Worm (Caenorhabditis elegans) whole organism, young adult: ENCODE measurements around the gene Y25C1A.8.

ENCODE experiments used
- B0035.1 ChIP-seq: sonication (generic microtip); optimal IDR thresholded peaks from 2 replicates; lab custom pipeline; 2016; ENCODE audit warnings: missing genetic modification characterization, mild to moderate bottlenecking, missing compliant biosample characterization, missing genotype, missing genetic modification reagents
- F39B2.1 ChIP-seq: fragments of 200-800 bp; sonication (Bioruptor generic); IDR thresholded peaks from 2 replicates; pipeline ENCODE4 v1.3.6; 2022; ENCODE audit warnings: missing genetic modification reagents, missing genetic modification characterization, missing compliant biosample characterization
- T26A5.8 ChIP-seq: sonication (generic microtip); optimal IDR thresholded peaks from 2 replicates; lab custom pipeline; 2016; ENCODE audit warnings: missing genetic modification characterization, missing compliant biosample characterization
- Y67H2A.10 ChIP-seq: fragments of 200-800 bp; sonication (Bioruptor generic); conservative IDR thresholded peaks from 2 replicates; pipeline ENCODE4 v1.3.6; 2022; ENCODE audit warnings: missing genetic modification reagents, missing genetic modification characterization, missing compliant biosample characterization
- Y79H2A.3 ChIP-seq: fragments of 200-800 bp; sonication (Bioruptor generic); conservative IDR thresholded peaks from 2 replicates; pipeline ENCODE4 v1.3.6; 2022; ENCODE audit warnings: missing genetic modification reagents, missing genetic modification characterization, missing compliant biosample characterization
- Y95B8A.8 ChIP-seq: fragments of 200-800 bp; sonication (Bioruptor generic); IDR thresholded peaks from 2 replicates; pipeline ENCODE4 v1.3.6; 2022; ENCODE audit warnings: missing genetic modification reagents, missing genetic modification characterization, missing compliant biosample characterization
- ZK185.1 ChIP-seq: sonication (generic microtip); optimal IDR thresholded peaks from 2 replicates; lab custom pipeline; 2016; ENCODE audit warnings: mild to moderate bottlenecking, missing genetic modification characterization, missing compliant biosample characterization; ENCODE audit not compliant: poor library complexity, severe bottlenecking
- akir-1 ChIP-seq: fragments of 200-800 bp; sonication (Bioruptor generic); optimal IDR thresholded peaks from 2 replicates; lab custom pipeline; 2018; ENCODE audit warnings: mild to moderate bottlenecking, missing genetic modification characterization, moderate library complexity, missing compliant biosample characterization
- ama-1 ChIP-seq, 3 experiments: fragments of 150-350 bp in 1 of 3; sonication (generic microtip) in 2 of 3; optimal IDR thresholded peaks; 2 replicates each; lab custom pipeline; 2014 to 2018; ENCODE audit warnings: missing biosample characterization in 2 of 3, missing genetic modification characterization in 2 of 3, missing genetic modification reagents in 2 of 3
- atf-7 ChIP-seq: sonication (generic microtip); optimal IDR thresholded peaks from 2 replicates; lab custom pipeline; 2017; ENCODE audit warnings: mild to moderate bottlenecking, missing genetic modification characterization, missing compliant biosample characterization
- attf-5 ChIP-seq: fragments of 200-800 bp; sonication (Bioruptor generic); optimal IDR thresholded peaks from 2 replicates; lab custom pipeline; 2018; ENCODE audit warnings: mild to moderate bottlenecking, missing genetic modification characterization, missing compliant biosample characterization
- attf-6 ChIP-seq: fragments of 200-800 bp; sonication (Bioruptor generic); IDR thresholded peaks from 2 replicates; pipeline ENCODE4 v1.3.6; 2022; ENCODE audit warnings: missing genetic modification reagents, missing genetic modification characterization, missing compliant biosample characterization
- cebp-2 ChIP-seq: fragments of 200-800 bp; sonication (Bioruptor generic); IDR thresholded peaks from 2 replicates; pipeline ENCODE4 v1.3.6; 2022; ENCODE audit warnings: missing genetic modification characterization, missing compliant biosample characterization
- ceh-100 ChIP-seq: fragments of 200-800 bp; sonication (Bioruptor generic); IDR thresholded peaks from 2 replicates; pipeline ENCODE4 v1.3.6; 2022; ENCODE audit warnings: missing genetic modification reagents, missing genetic modification characterization, missing compliant biosample characterization
- ceh-91 ChIP-seq: fragments of 200-800 bp; sonication (Bioruptor generic); IDR thresholded peaks from 2 replicates; pipeline ENCODE4 v1.3.6; 2022; ENCODE audit warnings: missing genetic modification reagents, missing genetic modification characterization, missing compliant biosample characterization
- chd-7 ChIP-seq: sonication (generic microtip); optimal IDR thresholded peaks from 2 replicates; lab custom pipeline; 2016; ENCODE audit warnings: mild to moderate bottlenecking, missing genetic modification characterization, moderate library complexity, missing compliant biosample characterization
- dox-1 ChIP-seq: fragments of 200-800 bp; sonication (Bioruptor generic); IDR thresholded peaks from 2 replicates; pipeline ENCODE4 v1.3.6; 2022; ENCODE audit warnings: missing genetic modification reagents, missing genetic modification characterization, missing compliant biosample characterization
- dpl-1 ChIP-seq: fragments of 150-350 bp; optimal IDR thresholded peaks from 2 replicates; lab custom pipeline; 2014; ENCODE audit warnings: missing biosample characterization, missing genetic modification reagents, missing genetic modification characterization
- egrh-3 ChIP-seq: fragments of 200-800 bp; sonication (Bioruptor generic); IDR thresholded peaks from 2 replicates; pipeline ENCODE4 v1.3.6; 2022; ENCODE audit warnings: missing genetic modification reagents, missing genetic modification characterization, missing compliant biosample characterization
- fkh-3 ChIP-seq: sonication (generic microtip); optimal IDR thresholded peaks from 2 replicates; lab custom pipeline; 2016; ENCODE audit warnings: mild to moderate bottlenecking, missing genetic modification characterization, missing compliant biosample characterization
- him-1 ChIP-seq: sonication (generic microtip); optimal IDR thresholded peaks from 2 replicates; lab custom pipeline; 2016; ENCODE audit warnings: missing genotype, missing genetic modification reagents, missing genetic modification characterization, missing compliant biosample characterization
- hsf-1 ChIP-seq: fragments of 200-800 bp; sonication (Bioruptor generic); IDR thresholded peaks from 2 replicates; pipeline ENCODE4 v1.3.6; 2022; ENCODE audit warnings: missing genetic modification reagents, missing genetic modification characterization, missing compliant biosample characterization
- let-526 ChIP-seq: fragments of 200-800 bp; sonication (Bioruptor generic); IDR thresholded peaks from 2 replicates; pipeline ENCODE4 v1.3.6; 2022; ENCODE audit warnings: missing genetic modification reagents, missing genetic modification characterization, missing compliant biosample characterization
- lin-40 ChIP-seq: sonication (generic microtip); optimal IDR thresholded peaks from 2 replicates; lab custom pipeline; 2016; ENCODE audit warnings: missing genetic modification characterization, mild to moderate bottlenecking, missing compliant biosample characterization, missing genotype, missing genetic modification reagents
- lin-54 ChIP-seq: fragments of 200-800 bp; sonication (Bioruptor generic); optimal IDR thresholded peaks from 2 replicates; lab custom pipeline; 2018; ENCODE audit warnings: mild to moderate bottlenecking, missing genetic modification characterization, missing compliant biosample characterization
- nhr-120 ChIP-seq: fragments of 200-800 bp; sonication (Bioruptor generic); IDR thresholded peaks from 2 replicates; pipeline ENCODE4 v1.3.6; 2022; ENCODE audit warnings: missing genetic modification characterization, missing compliant biosample characterization
- nhr-27 ChIP-seq: fragments of 200-800 bp; sonication (Bioruptor generic); optimal IDR thresholded peaks from 2 replicates; lab custom pipeline; 2018; ENCODE audit warnings: mild to moderate bottlenecking, missing genetic modification characterization, moderate library complexity, missing compliant biosample characterization
- nhr-80 ChIP-seq: sonication (generic microtip); optimal IDR thresholded peaks from 2 replicates; lab custom pipeline; 2016; ENCODE audit warnings: missing genetic modification characterization, missing compliant biosample characterization
- pha-4 ChIP-seq: fragments of 150-350 bp; sonication (generic microtip); optimal IDR thresholded peaks from 2 replicates; lab custom pipeline; 2014; ENCODE audit warnings: missing biosample characterization, missing genetic modification reagents, missing genetic modification characterization
- rec-8 ChIP-seq, 2 experiments: sonication (generic microtip); optimal IDR thresholded peaks; 2 replicates each; lab custom pipeline; 2016; ENCODE audit warnings: mild to moderate bottlenecking in 2 of 2, missing genetic modification characterization in 2 of 2, missing genetic modification reagents in 2 of 2, missing genotype in 2 of 2, missing biosample characterization in 1 of 2, missing compliant biosample characterization in 1 of 2, moderate library complexity in 1 of 2
- repo-1 ChIP-seq: sonication (generic microtip); optimal IDR thresholded peaks from 2 replicates; lab custom pipeline; 2017; ENCODE audit warnings: mild to moderate bottlenecking, missing genetic modification characterization, missing compliant biosample characterization
- snpc-1.1 ChIP-seq: sonication (generic microtip); optimal IDR thresholded peaks from 2 replicates; lab custom pipeline; 2017; ENCODE audit warnings: missing genetic modification characterization, mild to moderate bottlenecking, missing compliant biosample characterization, antibody characterized with exemption, moderate library complexity, missing genotype, missing genetic modification reagents; ENCODE audit not compliant: insufficient read depth
- snpc-4 ChIP-seq, 5 experiments: fragments of 150-350 bp in 1 of 5; sonication (generic microtip) in 4 of 5; optimal IDR thresholded peaks; 2 replicates each; lab custom pipeline; 2014 to 2018; ENCODE audit warnings: missing genetic modification characterization in 5 of 5, missing biosample characterization in 3 of 5, antibody characterized with exemption in 2 of 5, mild to moderate bottlenecking in 2 of 5, missing compliant biosample characterization in 2 of 5, missing genotype in 2 of 5, moderate library complexity in 2 of 5, missing genetic modification reagents in 1 of 5
- tbx-9 ChIP-seq: sonication (generic microtip); optimal IDR thresholded peaks from 2 replicates; lab custom pipeline; 2016; ENCODE audit warnings: borderline replicate concordance, missing genetic modification characterization, inconsistent platforms, missing compliant biosample characterization
- unc-130 ChIP-seq: sonication (generic microtip); optimal IDR thresholded peaks from 2 replicates; lab custom pipeline; 2016; ENCODE audit warnings: missing genetic modification reagents, missing genetic modification characterization, missing compliant biosample characterization
- zfh-2 ChIP-seq: fragments of 200-800 bp; sonication (Bioruptor generic); conservative IDR thresholded peaks from 2 replicates; pipeline ENCODE4 v1.3.6; 2022; ENCODE audit warnings: missing genetic modification reagents, missing genetic modification characterization, missing compliant biosample characterization
- ztf-25 ChIP-seq: fragments of 200-800 bp; sonication (Bioruptor generic); IDR thresholded peaks from 2 replicates; pipeline ENCODE4 v1.3.6; 2022; ENCODE audit warnings: missing genetic modification reagents, missing genetic modification characterization, missing compliant biosample characterization
- ztf-26 ChIP-seq: sonication (generic microtip); optimal IDR thresholded peaks from 2 replicates; lab custom pipeline; 2017; ENCODE audit warnings: missing genetic modification characterization, missing compliant biosample characterization
- ztf-3 ChIP-seq: fragments of 200-800 bp; sonication (Bioruptor generic); optimal IDR thresholded peaks from 2 replicates; lab custom pipeline; 2018; ENCODE audit warnings: mild to moderate bottlenecking, missing genetic modification characterization, missing compliant biosample characterization

Y25C1A.8 gene

ce11 chrII:3109533-3109932 is 32.8 kb upstream of the Y25C1A.8 start:
- TF ChIP-seq him-1 (no peak), zfh-2 (GFP tag; lab: Robert Waterston, UW) (peak; percentile 55; the same call in 1 of the 2 replicates), dox-1 (GFP tag; lab: Robert Waterston, UW) (0 out of 2 replicates have a peak, but pooled peaks have one; percentile 12)

DNA sequence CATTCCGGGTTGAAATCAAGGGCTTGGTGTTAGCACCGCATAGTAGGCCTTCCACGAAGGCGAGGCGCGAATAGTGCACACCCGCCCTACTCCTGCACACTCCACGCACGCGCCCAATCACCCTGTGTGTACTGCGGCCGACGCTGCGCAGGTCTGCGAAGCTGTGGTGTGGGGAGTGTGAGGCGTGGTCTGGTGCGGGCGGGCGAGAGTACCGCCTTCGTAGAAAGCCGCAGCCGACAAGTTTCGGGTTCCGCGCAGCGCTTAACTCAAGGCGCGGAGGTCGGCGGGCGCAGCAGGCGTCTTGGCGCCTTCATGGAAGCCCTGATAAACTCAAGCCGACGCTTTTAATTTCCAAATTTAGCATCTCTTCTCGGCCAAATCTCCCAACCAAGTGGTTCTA is 31.3 kb upstream of the Y25C1A.8 start:
- TF ChIP-seq snpc-1.1 (peak; percentile 59), attf-6 (GFP tag; lab: Robert Waterston, UW) (no peak), attf-5 (GFP tag; lab: Kevin White, UChicago) (no peak), zfh-2 (GFP tag; lab: Robert Waterston, UW) (peak; percentile 93), fkh-3 (tag; lab: Kevin White, UChicago) (no peak), chd-7 (tag; lab: Kevin White, UChicago) (peak; percentile 7), Y79H2A.3 (GFP tag; lab: Robert Waterston, UW) (no peak), snpc-4 (GFP tag; optimal IDR thresholded peaks at IDR 0.05; lab: Kevin White, UChicago) (no peak), snpc-4 (tag; optimal IDR thresholded peaks at IDR 0.05; lab: Kevin White, UChicago) (peak in 3 of 4 experiments; percentile 51 to 81 (median 58)), tbx-9 (tag; lab: Kevin White, UChicago) (no peak), dox-1 (GFP tag; lab: Robert Waterston, UW) (no peak), atf-7 (no peak), egrh-3 (GFP tag; lab: Robert Waterston, UW) (peak; percentile 84), akir-1 (GFP tag; lab: Kevin White, UChicago) (no peak)
- TF ChIP-seq, all 124 proteins: peak for 5

ce11 chrII:3105765-3106164 is 29.0 kb upstream of the Y25C1A.8 start, which contains the start of gene clec-122:
clec-122 (plus strand) TSS chrII:3106065.
- TF ChIP-seq ztf-3 (GFP tag; lab: Kevin White, UChicago) (no peak), dpl-1 (GFP tag; lab: Kevin White, UChicago) (no peak), ZK185.1 (tag; lab: Kevin White, UChicago) (no peak), Y95B8A.8 (GFP tag; lab: Robert Waterston, UW) (no peak), ceh-100 (GFP tag; lab: Robert Waterston, UW) (no peak), snpc-1.1 (no peak), lin-54 (no peak), ama-1 (optimal IDR thresholded peaks at IDR 0.05; lab: Kevin White, UChicago) (no peak), ama-1 (GFP tag; optimal IDR thresholded peaks at IDR 0.05; lab: Kevin White, UChicago) (no peak), attf-6 (GFP tag; lab: Robert Waterston, UW) (no peak), egrh-3 (GFP tag; lab: Robert Waterston, UW) (no peak), ztf-26 (tag; lab: Kevin White, UChicago) (no peak), F39B2.1 (GFP tag; lab: Robert Waterston, UW) (no peak), B0035.1 (tag; lab: Kevin White, UChicago) (no peak), lin-40 (no peak), rec-8 (tag; optimal IDR thresholded peaks at IDR 0.05; lab: Kevin White, UChicago) (no peak)

DNA sequence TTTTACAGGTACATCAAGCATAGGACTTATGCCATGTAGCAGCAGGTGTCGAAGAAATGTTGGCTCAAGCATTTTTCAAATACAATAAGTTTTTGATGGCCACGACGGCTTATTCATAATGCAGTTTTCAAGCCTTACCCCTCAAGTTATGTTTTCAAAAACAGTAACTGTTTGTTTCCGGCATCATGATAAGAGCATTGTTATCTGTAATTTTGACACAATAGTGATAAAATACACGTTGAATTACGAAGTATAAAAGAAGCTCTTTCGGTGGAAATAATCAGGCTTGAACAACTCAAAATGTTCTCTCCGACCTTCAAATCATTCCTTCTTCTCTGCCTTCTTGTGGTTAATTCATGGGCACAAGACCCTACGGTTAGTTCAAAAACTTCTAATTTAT is 25.3 kb upstream of the Y25C1A.8 start, which contains the start of gene clec-121:
Gene clec-121, plus strand, starts transcription at position 301 of the 400 bp plus-strand sequence.
- TF ChIP-seq let-526 (GFP tag; lab: Robert Waterston, UW) (no peak), cebp-2 (GFP tag; lab: Robert Waterston, UW) (no peak), repo-1 (tag; lab: Kevin White, UChicago) (no peak), hsf-1 (GFP tag; lab: Robert Waterston, UW) (no peak), dox-1 (GFP tag; lab: Robert Waterston, UW) (no peak), ama-1 (optimal IDR thresholded peaks at IDR 0.05; lab: Kevin White, UChicago) (no peak), ama-1 (GFP tag; optimal IDR thresholded peaks at IDR 0.05; lab: Kevin White, UChicago) (no peak), ztf-25 (no peak), nhr-120 (no peak), Y67H2A.10 (GFP tag; lab: Robert Waterston, UW) (no peak), unc-130 (no peak), nhr-80 (tag; lab: Kevin White, UChicago) (no peak), nhr-27 (no peak), ceh-91 (no peak), ztf-26 (tag; lab: Kevin White, UChicago) (no peak), T26A5.8 (tag; lab: Kevin White, UChicago) (no peak), pha-4 (tag; lab: Kevin White, UChicago) (no peak)
